Fruit fly (Drosophila melanogaster): ENCODE results near the gene ninaG.
A peak's percentile ranks its signal among the peaks of the same experiment; 100 is the strongest.

Gene ninaG

dm6 chr3R:11378564-11379112 lies 42.9 kb downstream of the ninaG start:
- TF ChIP-seq CG14711 (tag; optimal IDR thresholded peaks at IDR 0.05) (no peak), CG12768 (GFP tag; optimal IDR thresholded peaks at IDR 0.05) (no peak), CG5204 (GFP tag; optimal IDR thresholded peaks at IDR 0.05) (no peak), Hr96 (GFP tag; optimal IDR thresholded peaks at IDR 0.05) (no peak), CG1620 (GFP tag; optimal IDR thresholded peaks at IDR 0.05) (no peak), bab1 (GFP tag; optimal IDR thresholded peaks at IDR 0.05) (no peak), kay (GFP tag; ENCODE audit: borderline replicate concordance) (no peak), Mnt (GFP tag; optimal IDR thresholded peaks at IDR 0.05) (no peak)

- TF ChIP-seq toe (GFP tag; optimal IDR thresholded peaks at IDR 0.05) (no peak), Clk (GFP tag; optimal IDR thresholded peaks at IDR 0.05) (no peak), CG33017 (tag; optimal IDR thresholded peaks at IDR 0.05) (no peak), Mnt (GFP tag; optimal IDR thresholded peaks at IDR 0.05) (no peak), ovo (GFP tag; optimal IDR thresholded peaks at IDR 0.05) (no peak), CG14711 (tag; optimal IDR thresholded peaks at IDR 0.05) (no peak), CG12768 (GFP tag; optimal IDR thresholded peaks at IDR 0.05) (no peak), bab1 (GFP tag; optimal IDR thresholded peaks at IDR 0.05) (no peak), CG1620 (GFP tag; optimal IDR thresholded peaks at IDR 0.05) (no peak), pad (GFP tag; optimal IDR thresholded peaks at IDR 0.05) (no peak), CG7101 (tag; optimal IDR thresholded peaks at IDR 0.05) (no peak), tj (GFP tag; optimal IDR thresholded peaks at IDR 0.05) (no peak), CG5204 (GFP tag; optimal IDR thresholded peaks at IDR 0.05) (no peak), CG11617 (GFP tag; optimal IDR thresholded peaks at IDR 0.05) (no peak), CG7045 (GFP tag; optimal IDR thresholded peaks at IDR 0.05) (no peak), Hr96 (GFP tag; optimal IDR thresholded peaks at IDR 0.05) (no peak)
These were observed 46.4 kb downstream of the ninaG start for dm6 chr3R:11375142-11375541.

dm6 chr3R:11372053-11373016 lies 49.2 kb downstream of the ninaG start:
- TF ChIP-seq ovo (GFP tag; optimal IDR thresholded peaks at IDR 0.05), result no peak
- TF ChIP-seq pad (GFP tag; optimal IDR thresholded peaks at IDR 0.05), result peak; percentile 79

- TF ChIP-seq ovo (GFP tag; optimal IDR thresholded peaks at IDR 0.05), result no peak
- no peak for TF ChIP-seq cic (GFP tag; optimal IDR thresholded peaks at IDR 0.05)
- TF ChIP-seq Hr96 (GFP tag; optimal IDR thresholded peaks at IDR 0.05), result no peak
- no peak for TF ChIP-seq Mnt (GFP tag; optimal IDR thresholded peaks at IDR 0.05)
- no peak for TF ChIP-seq pad (GFP tag; optimal IDR thresholded peaks at IDR 0.05)
- TF ChIP-seq cnc (optimal IDR thresholded peaks at IDR 0.05), result no peak
- no peak for TF ChIP-seq CG14711 (tag; optimal IDR thresholded peaks at IDR 0.05)
- no peak for TF ChIP-seq CG7101 (tag; optimal IDR thresholded peaks at IDR 0.05)
- TF ChIP-seq tj (GFP tag; optimal IDR thresholded peaks at IDR 0.05), result no peak
- no peak for TF ChIP-seq CG12768 (GFP tag; optimal IDR thresholded peaks at IDR 0.05)
- TF ChIP-seq CG33017 (tag; optimal IDR thresholded peaks at IDR 0.05), result no peak
- no peak for TF ChIP-seq CG11617 (GFP tag; optimal IDR thresholded peaks at IDR 0.05)
- TF ChIP-seq CG5204 (GFP tag; optimal IDR thresholded peaks at IDR 0.05), result no peak
- TF ChIP-seq Crg-1 (GFP tag; optimal IDR thresholded peaks at IDR 0.05), result no peak
- no peak for TF ChIP-seq Clk (GFP tag; optimal IDR thresholded peaks at IDR 0.05)
- no peak for TF ChIP-seq CG7045 (GFP tag; optimal IDR thresholded peaks at IDR 0.05)
- no peak for TF ChIP-seq bab1 (GFP tag; optimal IDR thresholded peaks at IDR 0.05)
These were observed 50.7 kb downstream of the ninaG start for dm6 chr3R:11370805-11371204.

- TF ChIP-seq CG12768 (GFP tag; optimal IDR thresholded peaks at IDR 0.05), result no peak
- no peak for TF ChIP-seq Mnt (GFP tag; optimal IDR thresholded peaks at IDR 0.05)
- TF ChIP-seq cnc (optimal IDR thresholded peaks at IDR 0.05), result no peak
- TF ChIP-seq CG33017 (tag; optimal IDR thresholded peaks at IDR 0.05), result no peak
- no peak for TF ChIP-seq CG7101 (tag; optimal IDR thresholded peaks at IDR 0.05)
These were observed 51.2 kb downstream of the ninaG start for dm6 chr3R:11370333-11370732.

Measured in whole organism, adult.